Worm (Caenorhabditis elegans): ENCODE measurements around the gene nrx-1.

DNA sequence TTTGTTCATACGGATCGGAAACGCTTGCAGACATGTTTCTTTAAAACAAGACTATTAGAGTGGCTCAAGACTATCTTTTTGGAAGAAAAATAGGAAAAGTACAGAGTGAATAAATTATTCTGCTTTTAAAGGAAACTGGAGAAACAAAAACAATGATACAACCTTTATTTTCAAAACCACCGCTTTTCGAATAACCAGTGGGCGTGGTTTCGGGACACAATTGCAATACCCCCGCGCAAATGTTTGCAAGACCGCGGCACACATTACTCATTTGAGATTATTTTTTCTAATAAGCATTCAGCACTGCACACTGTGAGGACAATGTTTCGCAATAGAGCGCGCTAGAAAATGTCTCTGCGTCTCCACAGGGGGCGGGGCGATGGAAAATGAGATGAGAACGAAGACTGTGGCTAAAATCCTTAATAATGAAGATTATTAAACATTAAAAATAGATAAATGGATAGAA, 16.9 kb upstream of the nrx-1 start, which contains the start of gene plrg-1:
- TF ChIP-seq W03F9.2 (tag; optimal IDR thresholded peaks at IDR 0.05) (peak; percentile 92), him-1 (tag; optimal IDR thresholded peaks at IDR 0.05) (peak; percentile 33)

Measured in whole organism, L4/young adult.